Fruit fly (Drosophila melanogaster) whole organism, embryonic: ENCODE results near the gene CG5986.

Experiments used
- Awh ChIP-seq: fragments of 200-800 bp; sonication (Bioruptor generic); IDR thresholded peaks from 2 replicates; pipeline ENCODE4, ENCODE4 v1.3.6; 2022; ENCODE audit warnings: missing biosample characterization, missing genetic modification characterization
- Bdp1 ChIP-seq: fragments of 200-800 bp; sonication (Bioruptor generic); optimal IDR thresholded peaks from 3 replicates; lab custom pipeline; 2016; ENCODE audit warnings: missing biosample characterization, missing genetic modification characterization
- CG10209 ChIP-seq: fragments of 200-800 bp; sonication (Bioruptor generic); optimal IDR thresholded peaks from 3 replicates; lab custom pipeline; 2017; ENCODE audit warnings: missing biosample characterization, mild to moderate bottlenecking, missing genetic modification characterization, missing genetic modification reagents
- CG10321 ChIP-seq: fragments of 200-800 bp; sonication (Bioruptor generic); IDR thresholded peaks from 2 replicates; pipeline ENCODE4 v1.3.6; 2022; ENCODE audit warnings: missing biosample characterization, missing genetic modification characterization
- CG10979 ChIP-seq: fragments of 200-800 bp; sonication (Bioruptor generic); optimal IDR thresholded peaks from 2 replicates; lab custom pipeline; 2018; ENCODE audit warnings: missing biosample characterization, mild to moderate bottlenecking, missing genetic modification characterization, moderate library complexity
- CG1233 ChIP-seq: fragments of 200-800 bp; sonication (Bioruptor generic); optimal IDR thresholded peaks from 4 replicates; lab custom pipeline; 2018; ENCODE audit warnings: missing biosample characterization, mild to moderate bottlenecking, missing genetic modification characterization
- CG12769 ChIP-seq: fragments of 200-800 bp; sonication (Bioruptor generic); optimal IDR thresholded peaks from 2 replicates; lab custom pipeline; 2019; ENCODE audit warnings: missing biosample characterization, mild to moderate bottlenecking, missing genetic modification characterization, moderate library complexity
- CG15073 ChIP-seq: fragments of 200-800 bp; sonication (Bioruptor generic); optimal IDR thresholded peaks from 2 replicates; lab custom pipeline; 2016; ENCODE audit warnings: missing biosample characterization, missing genetic modification characterization
- CG17186 ChIP-seq: fragments of 200-800 bp; sonication (Bioruptor generic); optimal IDR thresholded peaks from 3 replicates; lab custom pipeline; 2017; ENCODE audit warnings: missing biosample characterization, missing genetic modification reagents, missing genetic modification characterization
- CG2120 ChIP-seq: fragments of 200-800 bp; sonication (Bioruptor generic); optimal IDR thresholded peaks from 3 replicates; lab custom pipeline; 2016; ENCODE audit warnings: missing biosample characterization, missing genetic modification characterization
- CG3163 ChIP-seq: fragments of 200-800 bp; sonication (Bioruptor generic); optimal IDR thresholded peaks from 3 replicates; lab custom pipeline; 2016; ENCODE audit warnings: missing biosample characterization, missing genetic modification characterization
- CG3847 ChIP-seq: fragments of 200-800 bp; sonication (Bioruptor generic); IDR thresholded peaks from 2 replicates; pipeline ENCODE4 v1.3.6; 2022; ENCODE audit warnings: missing biosample characterization, missing genetic modification characterization
- CG42726 ChIP-seq: fragments of 200-800 bp; sonication (Bioruptor generic); IDR thresholded peaks from 2 replicates; pipeline ENCODE4 v1.3.6; 2022; ENCODE audit warnings: missing biosample characterization, missing genetic modification characterization; ENCODE audit not compliant: partially characterized antibody
- CG43689 ChIP-seq: fragments of 200-800 bp; sonication (Bioruptor generic); IDR thresholded peaks from 2 replicates; pipeline ENCODE4 v1.3.6; 2022; ENCODE audit warnings: missing biosample characterization, missing genetic modification characterization
- CG5953 ChIP-seq: fragments of 200-800 bp; sonication (Bioruptor generic); IDR thresholded peaks from 2 replicates; pipeline ENCODE4 v1.3.6; 2022; ENCODE audit warnings: missing biosample characterization, missing genetic modification characterization
- CG7372 ChIP-seq: fragments of 200-800 bp; sonication (Bioruptor generic); IDR thresholded peaks from 2 replicates; pipeline ENCODE4 v1.3.6; 2022; ENCODE audit warnings: missing biosample characterization, missing genetic modification characterization
- CG7745 ChIP-seq: fragments of 200-800 bp; sonication (Bioruptor generic); optimal IDR thresholded peaks from 2 replicates; lab custom pipeline; 2018; ENCODE audit warnings: missing biosample characterization, mild to moderate bottlenecking, missing genetic modification characterization, moderate library complexity
- Chrac-16 ChIP-seq: fragments of 200-800 bp; sonication (Bioruptor generic); optimal IDR thresholded peaks from 3 replicates; lab custom pipeline; 2016; ENCODE audit warnings: missing biosample characterization, missing genetic modification characterization
- CrebB ChIP-seq: fragments of 200-800 bp; sonication (Bioruptor generic); optimal IDR thresholded peaks from 3 replicates; lab custom pipeline; 2018; ENCODE audit warnings: missing biosample characterization, mild to moderate bottlenecking, missing genetic modification characterization
- Dref ChIP-seq: fragments of 200-800 bp; sonication (Bioruptor generic); IDR thresholded peaks from 2 replicates; pipeline ENCODE4 v1.3.6; 2022; ENCODE audit warnings: missing biosample characterization, missing genetic modification characterization
- ERR ChIP-seq: fragments of 200-800 bp; sonication (Bioruptor generic); optimal IDR thresholded peaks from 2 replicates; lab custom pipeline; 2016; ENCODE audit warnings: missing biosample characterization, missing genetic modification characterization
- Fer2 ChIP-seq: fragments of 200-800 bp; sonication (Bioruptor generic); optimal IDR thresholded peaks from 2 replicates; lab custom pipeline; 2018; ENCODE audit warnings: missing biosample characterization, mild to moderate bottlenecking, missing genetic modification characterization, moderate library complexity
- Hey ChIP-seq: fragments of 200-800 bp; sonication (Bioruptor generic); optimal IDR thresholded peaks from 3 replicates; lab custom pipeline; 2018; ENCODE audit warnings: missing biosample characterization, mild to moderate bottlenecking, missing genetic modification characterization
- Hr39 ChIP-seq: fragments of >200 bp; optimal IDR thresholded peaks from 2 replicates; lab custom pipeline; 2017
- Jarid2 ChIP-seq: fragments of 200-800 bp; sonication (Bioruptor generic); optimal IDR thresholded peaks from 3 replicates; lab custom pipeline; 2017; ENCODE audit warnings: mild to moderate bottlenecking, missing biosample characterization, missing genetic modification reagents, missing genetic modification characterization
- Kr ChIP-seq: fragments of 200-800 bp; sonication (Bioruptor generic); optimal IDR thresholded peaks from 2 replicates; lab custom pipeline; 2017; ENCODE audit warnings: missing biosample characterization, mild to moderate bottlenecking, missing genetic modification characterization
- Mes4 ChIP-seq: fragments of 200-800 bp; sonication (Bioruptor generic); optimal IDR thresholded peaks from 2 replicates; lab custom pipeline; 2016; ENCODE audit warnings: missing biosample characterization, missing genetic modification characterization
- Myb ChIP-seq: fragments of 200-800 bp; sonication (Bioruptor generic); optimal IDR thresholded peaks from 2 replicates; lab custom pipeline; 2016; ENCODE audit warnings: missing biosample characterization, missing genetic modification characterization
- NFAT ChIP-seq: fragments of 200-800 bp; sonication (Bioruptor generic); IDR thresholded peaks from 2 replicates; pipeline ENCODE4 v1.3.6; 2022; ENCODE audit warnings: missing biosample characterization, missing genetic modification characterization
- bcd ChIP-seq: fragments of 200-800 bp; sonication (Bioruptor generic); optimal IDR thresholded peaks from 2 replicates; lab custom pipeline; 2017; ENCODE audit warnings: missing biosample characterization, mild to moderate bottlenecking, missing genetic modification characterization
- chinmo ChIP-seq: fragments of 200-800 bp; sonication (Bioruptor generic); IDR thresholded peaks from 4 replicates; pipeline ENCODE4 v1.3.6; 2022; ENCODE audit warnings: missing biosample characterization, missing genetic modification characterization; ENCODE audit not compliant: partially characterized antibody
- eyg ChIP-seq: fragments of 200-800 bp; sonication (Bioruptor generic); optimal IDR thresholded peaks from 3 replicates; lab custom pipeline; 2016; ENCODE audit warnings: missing biosample characterization, missing genetic modification characterization
- fru ChIP-seq: fragments of >200 bp; optimal IDR thresholded peaks from 2 replicates; lab custom pipeline; 2017
- gcm2 ChIP-seq: fragments of 200-800 bp; sonication (Bioruptor generic); optimal IDR thresholded peaks from 2 replicates; lab custom pipeline; 2016; ENCODE audit warnings: missing biosample characterization, missing genetic modification characterization
- gem ChIP-seq: fragments of 200-800 bp; sonication (Bioruptor generic); optimal IDR thresholded peaks from 2 replicates; lab custom pipeline; 2019; ENCODE audit warnings: missing biosample characterization, mild to moderate bottlenecking, missing genetic modification characterization, moderate library complexity
- gsb ChIP-seq: fragments of 200-800 bp; sonication (Bioruptor generic); IDR thresholded peaks from 2 replicates; pipeline ENCODE4 v1.3.6; 2022; ENCODE audit warnings: missing biosample characterization, missing genetic modification characterization
- gt ChIP-seq: fragments of 200-800 bp; sonication (Bioruptor generic); IDR thresholded peaks from 2 replicates; pipeline ENCODE4 v1.3.6; 2022; ENCODE audit warnings: missing biosample characterization, missing genetic modification characterization
- her ChIP-seq: fragments of 200-800 bp; sonication (Bioruptor generic); optimal IDR thresholded peaks from 2 replicates; lab custom pipeline; 2016; ENCODE audit warnings: missing biosample characterization, missing genetic modification characterization
- nerfin-1 ChIP-seq: fragments of 200-800 bp; sonication (Bioruptor generic); optimal IDR thresholded peaks from 3 replicates; lab custom pipeline; 2019; ENCODE audit warnings: missing biosample characterization, mild to moderate bottlenecking, missing genetic modification characterization, moderate library complexity
- org-1 ChIP-seq: fragments of 200-800 bp; sonication (Bioruptor generic); optimal IDR thresholded peaks from 2 replicates; lab custom pipeline; 2017; ENCODE audit warnings: missing biosample characterization, missing genetic modification characterization
- otp ChIP-seq: fragments of 200-800 bp; sonication (Bioruptor generic); IDR thresholded peaks from 3 replicates; pipeline ENCODE4, ENCODE4 v1.3.6; 2022; ENCODE audit warnings: missing biosample characterization, missing genetic modification characterization
- pb ChIP-seq: fragments of 200-800 bp; sonication (Bioruptor generic); optimal IDR thresholded peaks from 3 replicates; lab custom pipeline; 2016; ENCODE audit warnings: missing biosample characterization, missing genetic modification characterization
- pnt ChIP-seq: fragments of 200-800 bp; sonication (Bioruptor generic); optimal IDR thresholded peaks from 3 replicates; lab custom pipeline; 2016; ENCODE audit warnings: missing biosample characterization, missing genetic modification characterization
- ro ChIP-seq: fragments of 200-800 bp; sonication (Bioruptor generic); IDR thresholded peaks from 2 replicates; pipeline ENCODE4 v1.3.6; 2022; ENCODE audit warnings: missing biosample characterization, missing genetic modification characterization
- row ChIP-seq: fragments of 200-800 bp; sonication (Bioruptor generic); IDR thresholded peaks from 3 replicates; pipeline ENCODE4 v1.3.6; 2022; ENCODE audit warnings: missing biosample characterization, missing genetic modification characterization
- salm ChIP-seq: fragments of 200-800 bp; sonication (Bioruptor generic); optimal IDR thresholded peaks from 2 replicates; lab custom pipeline; 2018; ENCODE audit warnings: missing biosample characterization, mild to moderate bottlenecking, missing genetic modification characterization
- sens-2 ChIP-seq: fragments of 200-800 bp; sonication (Bioruptor generic); IDR thresholded peaks from 2 replicates; pipeline ENCODE4 v1.3.6; 2022; ENCODE audit warnings: missing biosample characterization, missing genetic modification characterization
- shn ChIP-seq: fragments of 200-800 bp; sonication (Bioruptor generic); optimal IDR thresholded peaks from 3 replicates; lab custom pipeline; 2016; ENCODE audit warnings: missing biosample characterization, missing genetic modification characterization
- tin ChIP-seq: fragments of 200-800 bp; sonication (Bioruptor generic); optimal IDR thresholded peaks from 3 replicates; lab custom pipeline; 2016; ENCODE audit warnings: missing biosample characterization, missing genetic modification characterization
- tio ChIP-seq: fragments of 200-800 bp; sonication (Bioruptor generic); optimal IDR thresholded peaks from 2 replicates; lab custom pipeline; 2017; ENCODE audit warnings: missing biosample characterization, missing genetic modification characterization, inconsistent platforms
- vnd ChIP-seq: fragments of 200-800 bp; sonication (Bioruptor generic); IDR thresholded peaks from 3 replicates; pipeline ENCODE4 v1.3.6; 2022; ENCODE audit warnings: missing biosample characterization, missing genetic modification characterization; ENCODE audit not compliant: partially characterized antibody
- zfh2 ChIP-seq: fragments of 200-800 bp; sonication (Bioruptor generic); optimal IDR thresholded peaks from 2 replicates; lab custom pipeline; 2016; ENCODE audit warnings: missing biosample characterization, missing genetic modification characterization

The CG5986 gene

DNA sequence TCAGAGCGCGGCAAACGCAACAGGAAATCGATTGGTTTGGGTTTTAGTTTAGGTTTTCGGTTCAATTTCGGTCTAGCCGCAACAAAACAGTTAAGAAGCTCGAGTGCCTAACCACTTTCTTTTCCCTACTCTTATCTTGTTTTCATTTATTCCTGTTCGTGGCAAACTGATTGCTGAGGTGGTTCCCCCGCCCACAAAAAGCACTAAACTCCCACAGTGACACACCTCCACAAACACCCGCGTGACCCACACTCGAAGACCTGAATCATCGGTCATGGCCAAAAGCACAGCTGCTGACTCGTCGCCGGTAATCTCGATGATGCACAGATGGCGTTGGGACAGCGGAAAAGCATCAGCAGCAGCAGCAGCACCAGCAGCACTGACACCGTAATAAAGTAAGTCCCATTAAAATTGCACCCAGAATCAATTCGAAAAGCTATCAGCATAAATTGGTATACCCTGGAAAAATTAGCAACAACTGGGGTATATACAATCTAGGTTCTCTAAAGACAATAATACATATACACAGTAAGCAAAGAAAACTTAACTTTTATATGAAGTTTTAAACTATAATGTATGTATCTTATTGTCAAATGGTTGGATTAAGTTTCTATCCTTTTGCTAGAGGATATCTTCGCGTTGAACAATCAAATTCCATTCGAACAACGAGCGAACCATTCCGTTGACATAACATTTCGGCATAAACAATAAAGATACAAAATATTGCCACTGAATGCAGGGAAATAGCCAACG, 21.7 kb upstream of the CG5986 start (continued):
- TF ChIP-seq Jarid2 (GFP tag; lab: Kevin White, UChicago) (no peak), gem (peak; percentile 58), Bdp1 (GFP tag; lab: Kevin White, UChicago) (no peak), CG10209 (GFP tag; lab: Kevin White, UChicago) (peak; percentile 36), otp (GFP tag; lab: Robert Waterston, UW) (no peak), Fer2 (tag; lab: Kevin White, UChicago) (no peak), CG15073 (GFP tag; lab: Kevin White, UChicago) (no peak), CrebB (tag; lab: Kevin White, UChicago) (no peak), bcd (GFP tag; lab: Kevin White, UChicago) (no peak), eyg (GFP tag; lab: Kevin White, UChicago) (no peak), CG7745 (tag; lab: Kevin White, UChicago) (no peak), org-1 (GFP tag; lab: Kevin White, UChicago) (no peak), tio (GFP tag; lab: Kevin White, UChicago) (peak; percentile 6), salm (tag; lab: Kevin White, UChicago) (no peak), gcm2 (GFP tag; lab: Kevin White, UChicago) (no peak), pnt (peak; percentile 9), CG3847 (GFP tag; lab: Robert Waterston, UW) (no peak), CG1233 (GFP tag; lab: Kevin White, UChicago) (peak; percentile 4), CG17186 (GFP tag; lab: Kevin White, UChicago) (no peak), zfh2 (GFP tag; lab: Kevin White, UChicago) (no peak), chinmo (GFP tag; lab: Robert Waterston, UW) (no peak), ro (GFP tag; lab: Robert Waterston, UW) (no peak), CG43689 (GFP tag; lab: Robert Waterston, UW) (no peak), her (no peak), vnd (GFP tag; lab: Robert Waterston, UW) (no peak), Chrac-16 (peak; percentile 18), nerfin-1 (no peak), CG2120 (peak; percentile 38), Dref (GFP tag; lab: Robert Waterston, UW) (no peak), Hey (tag; lab: Kevin White, UChicago) (no peak), Awh (GFP tag; lab: Robert Waterston, UW) (peak; percentile 41; the same call in 1 of the 2 replicates), fru (no peak), CG3163 (no peak), shn (GFP tag; lab: Kevin White, UChicago) (no peak), CG42726 (GFP tag; lab: Robert Waterston, UW) (no peak), Mes4 (GFP tag; lab: Kevin White, UChicago) (no peak), sens-2 (GFP tag; lab: Robert Waterston, UW) (no peak), gt (no peak), CG10979 (tag; lab: Kevin White, UChicago) (peak; percentile 13), Myb (GFP tag; lab: Kevin White, UChicago) (no peak), CG5953 (GFP tag; lab: Robert Waterston, UW) (no peak), tin (GFP tag; lab: Kevin White, UChicago) (no peak), CG10321 (GFP tag; lab: Robert Waterston, UW) (no peak), Kr (no peak), Hr39 (lab: Kevin White, UChicago) (no peak), ERR (GFP tag; lab: Kevin White, UChicago) (no peak), row (GFP tag; lab: Robert Waterston, UW) (peak; percentile 51; the same call in 2 of the 3 replicates), CG7372 (GFP tag; lab: Robert Waterston, UW) (no peak), NFAT (GFP tag; lab: Robert Waterston, UW) (no peak), CG12769 (peak; percentile 36), gsb (GFP tag; lab: Robert Waterston, UW) (no peak), pb (GFP tag; lab: Kevin White, UChicago) (no peak)
